Fruit fly (Drosophila melanogaster): ENCODE data around the gene CG31342.

Gene CG31342

DNA sequence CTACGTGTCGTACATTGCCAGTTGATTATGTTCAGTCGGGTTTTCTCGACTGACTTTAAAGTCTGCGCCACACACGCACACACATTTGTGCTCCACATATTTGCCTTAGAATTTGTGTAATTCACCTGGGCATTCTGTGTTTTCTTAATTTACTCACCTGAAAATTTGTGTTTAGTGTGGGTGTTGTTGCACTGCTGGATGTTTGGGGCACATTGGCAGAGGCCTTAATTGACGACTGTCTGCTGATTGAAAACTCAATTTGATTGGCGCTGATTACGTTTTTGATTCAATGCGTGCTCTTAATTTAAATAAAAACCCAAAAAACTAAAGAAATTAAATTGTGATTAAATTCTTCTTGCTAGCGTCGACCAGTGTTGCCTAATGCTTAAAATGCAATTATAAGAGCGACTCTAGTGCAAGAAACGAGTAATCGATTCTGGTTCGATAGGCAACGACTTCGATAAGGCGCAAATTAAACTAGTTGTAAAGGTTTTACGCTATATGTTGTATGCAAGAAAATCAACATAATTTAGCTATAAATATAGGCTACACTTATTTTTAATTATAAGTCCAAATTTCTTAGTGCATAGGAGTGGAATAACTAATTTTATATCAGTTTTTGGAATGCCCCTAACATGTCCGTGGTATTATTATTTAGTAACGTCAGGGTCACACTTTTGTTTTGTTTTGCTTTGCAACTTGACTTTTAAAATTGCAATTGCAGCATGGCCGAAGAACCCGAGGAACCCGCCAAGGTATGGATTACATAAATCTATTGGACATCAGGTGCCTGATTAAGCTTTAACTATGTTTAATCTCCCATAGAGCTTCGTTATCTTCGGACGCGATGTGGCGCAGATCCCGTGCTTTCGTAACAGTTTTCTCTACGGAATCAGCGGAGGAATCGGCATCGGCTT lies 44.7 kb downstream of the CG31342 start, which contains the start of the genes CG46281 and CG46280 (continued):
- TF ChIP-seq Antp (GFP tag; optimal IDR thresholded peaks at IDR 0.05) (peak; percentile 11), Hr78 (GFP tag; optimal IDR thresholded peaks at IDR 0.05) (no peak), CHES-1-like (GFP tag; optimal IDR thresholded peaks at IDR 0.05) (peak; percentile 76), CG8281 (tag; optimal IDR thresholded peaks at IDR 0.05) (no peak), Hmx (GFP tag; optimal IDR thresholded peaks at IDR 0.05) (no peak), ap (GFP tag; IDR thresholded peaks at IDR 0.05) (no peak), CG6654 (GFP tag; optimal IDR thresholded peaks at IDR 0.05) (no peak), grn (GFP tag; optimal IDR thresholded peaks at IDR 0.05) (no peak), Awh (GFP tag; IDR thresholded peaks at IDR 0.05) (no peak), B-H2 (GFP tag; optimal IDR thresholded peaks at IDR 0.05) (peak; percentile 16), wek (GFP tag; optimal IDR thresholded peaks at IDR 0.05) (peak; percentile 93), NK7.1 (GFP tag; optimal IDR thresholded peaks at IDR 0.05) (no peak)

- TF ChIP-seq CG34376 (GFP tag; optimal IDR thresholded peaks at IDR 0.05) (peak; percentile 1), sim (GFP tag; IDR thresholded peaks at IDR 0.05) (peak; percentile 41; the same call in 1 of the 2 replicates), Atf6 (GFP tag; IDR thresholded peaks at IDR 0.05) (peak; percentile 38; the same call in 1 of the 2 replicates), nerfin-1 (tag; optimal IDR thresholded peaks at IDR 0.05) (no peak), CG6791 (GFP tag; IDR thresholded peaks at IDR 0.05; ENCODE audit: partially characterized antibody) (0 out of 3 replicates have a peak, but pooled peaks have one; percentile 10), Deaf1 (tag; optimal IDR thresholded peaks at IDR 0.05) (peak; percentile 85), ci (GFP tag; IDR thresholded peaks at IDR 0.05) (peak; percentile 47; the same call in 1 of the 3 replicates), grn (GFP tag; optimal IDR thresholded peaks at IDR 0.05) (peak; percentile 33), sens (GFP tag) (peak; percentile 24), CG14441 (GFP tag; IDR thresholded peaks at IDR 0.05) (0 out of 2 replicates have a peak, but pooled peaks have one; percentile 15), amos (GFP tag; IDR thresholded peaks at IDR 0.05; ENCODE audit: partially characterized antibody) (peak; percentile 25), CG9437 (GFP tag; optimal IDR thresholded peaks at IDR 0.05) (peak; percentile 38), unc-4 (GFP tag; IDR thresholded peaks at IDR 0.05; ENCODE audit: partially characterized antibody) (no peak), CG2199 (GFP tag; IDR thresholded peaks at IDR 0.05) (peak; percentile 60; the same call in 1 of the 3 replicates), Hey (tag; optimal IDR thresholded peaks at IDR 0.05) (no peak), Med (GFP tag) (peak; percentile 72), Pdp1 (GFP tag; optimal IDR thresholded peaks at IDR 0.05) (peak in 1 of 2 experiments; percentile 73), Optix (GFP tag; IDR thresholded peaks at IDR 0.05) (peak; percentile 18; the same call in 1 of the 3 replicates), Mrtf (GFP tag; IDR thresholded peaks at IDR 0.05) (no peak)
Observed at dm6 chr3R:13032323-13032722, 46.5 kb downstream of the CG31342 start, which contains the start of gene ry. ry (plus strand) TSS chr3R:13032528.

DNA sequence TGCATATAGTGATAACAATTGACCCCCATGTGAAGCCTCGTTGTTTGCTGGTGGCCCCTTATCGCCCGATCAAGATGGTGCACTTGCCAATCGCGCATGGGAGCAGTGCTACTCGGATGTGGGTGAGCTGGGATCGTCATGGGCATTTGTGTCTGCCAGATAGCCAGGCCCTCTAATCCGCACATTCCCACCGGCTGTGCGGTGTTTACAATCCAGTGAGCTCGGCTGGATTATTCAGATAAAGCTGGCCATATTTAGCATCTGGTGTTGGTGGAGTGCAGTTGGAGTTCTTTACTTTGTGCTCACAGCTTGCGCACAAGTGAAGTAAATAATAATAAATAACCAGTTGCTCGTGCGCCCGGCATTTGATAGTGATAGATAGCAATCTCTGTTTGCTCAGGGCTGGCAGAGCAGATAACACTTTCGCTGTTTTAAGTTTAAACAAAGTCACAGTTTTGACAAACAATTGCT lies 47.2 kb downstream of the CG31342 start:
- TF ChIP-seq grn (GFP tag; optimal IDR thresholded peaks at IDR 0.05) (peak; percentile 79), CG2116 (GFP tag; optimal IDR thresholded peaks at IDR 0.05) (no peak), BtbVII (GFP tag; optimal IDR thresholded peaks at IDR 0.05) (peak; percentile 36), onecut (GFP tag; IDR thresholded peaks at IDR 0.05) (peak; percentile 36; the same call in 1 of the 2 replicates), org-1 (GFP tag; optimal IDR thresholded peaks at IDR 0.05) (peak; percentile 39), salm (tag; optimal IDR thresholded peaks at IDR 0.05) (peak; percentile 26), Hr78 (GFP tag; optimal IDR thresholded peaks at IDR 0.05) (peak in 1 of 2 experiments; percentile 51), CG4730 (GFP tag; IDR thresholded peaks at IDR 0.05) (no peak), zen (tag; optimal IDR thresholded peaks at IDR 0.05) (no peak), Ptx1 (GFP tag; IDR thresholded peaks at IDR 0.05) (peak; percentile 36; the same call in 1 of the 2 replicates), gsb (GFP tag; IDR thresholded peaks at IDR 0.05) (0 out of 2 replicates have a peak, but pooled peaks have one; percentile 22), CG18619 (GFP tag; optimal IDR thresholded peaks at IDR 0.05) (no peak), gcm (GFP tag; optimal IDR thresholded peaks at IDR 0.05) (peak; percentile 55), CG7357 (GFP tag; IDR thresholded peaks at IDR 0.05) (no peak), HHEX (GFP tag; optimal IDR thresholded peaks at IDR 0.05) (peak; percentile 54), scrt (GFP tag; optimal IDR thresholded peaks at IDR 0.05) (peak; percentile 42), sim (GFP tag; IDR thresholded peaks at IDR 0.05) (peak; percentile 31; the same call in 1 of the 2 replicates), slou (GFP tag; optimal IDR thresholded peaks at IDR 0.05) (no peak), HLH3B (GFP tag; IDR thresholded peaks at IDR 0.05) (peak; percentile 12; the same call in 1 of the 2 replicates)
